Worm (Caenorhabditis elegans) whole organism, L4 larva: ENCODE measurements around the gene hyl-1.

Experiments
- R02D3.7 ChIP-seq: fragments of 150-350 bp; sonication (generic microtip); optimal IDR thresholded peaks from 3 replicates; lab custom pipeline; 2014; ENCODE audit warnings: missing biosample characterization, missing genetic modification characterization
- ZK546.5 ChIP-seq, 2 experiments: sonication (generic microtip); optimal IDR thresholded peaks; 2 replicates each; lab custom pipeline; 2017; ENCODE audit warnings: missing biosample characterization in 2 of 2, missing genetic modification characterization in 2 of 2
- aly-2 ChIP-seq: sonication (generic microtip); optimal IDR thresholded peaks from 2 replicates; lab custom pipeline; 2018; ENCODE audit warnings: missing biosample characterization, missing genetic modification characterization

DNA sequence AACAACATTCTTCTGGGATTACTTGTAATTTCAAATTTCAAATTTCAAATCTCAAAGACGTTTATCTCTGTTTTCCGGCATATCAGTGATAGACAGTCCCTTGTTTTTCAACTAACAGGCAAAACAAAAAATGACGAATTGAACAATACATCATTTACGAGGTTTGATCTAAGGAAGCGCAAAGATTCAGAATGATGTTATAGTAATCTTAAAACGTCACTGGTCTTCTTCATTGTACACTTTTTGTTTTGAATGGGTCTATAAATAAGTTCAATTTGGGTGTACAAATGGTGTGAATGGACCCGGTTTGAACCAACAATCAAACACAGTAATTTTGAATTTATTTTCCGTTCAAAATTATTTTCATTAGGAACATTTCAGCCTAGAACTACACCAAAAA lies 14.9 kb upstream of the hyl-1 start:
- TF ChIP-seq ZK546.5 (tag; optimal IDR thresholded peaks at IDR 0.05; lab: Kevin White, UChicago) (no peak), aly-2 (tag; lab: Kevin White, UChicago) (no peak), R02D3.7 (tag; lab: Kevin White, UChicago) (no peak)
